Worm (Caenorhabditis elegans) whole organism, early embryonic: ENCODE data around the gene ZK180.6.

Experiments
- B0310.2 ChIP-seq: sonication (generic microtip); optimal IDR thresholded peaks from 2 replicates; lab custom pipeline; 2016; ENCODE audit warnings: mild to moderate bottlenecking, missing genetic modification characterization, missing compliant biosample characterization
- F13C5.2 ChIP-seq: sonication (generic microtip); optimal IDR thresholded peaks from 2 replicates; lab custom pipeline; 2017; ENCODE audit warnings: mild to moderate bottlenecking, missing genetic modification characterization, inconsistent platforms, missing compliant biosample characterization
- aly-1 ChIP-seq: sonication (generic microtip); optimal IDR thresholded peaks from 2 replicates; lab custom pipeline; 2016; ENCODE audit warnings: missing genetic modification characterization, missing compliant biosample characterization
- ama-1 ChIP-seq: fragments of 150-350 bp; optimal IDR thresholded peaks from 2 replicates; lab custom pipeline; 2014
- ceh-13 ChIP-seq: fragments of 200-800 bp; sonication (Bioruptor generic); optimal IDR thresholded peaks from 2 replicates; lab custom pipeline; 2018; ENCODE audit warnings: mild to moderate bottlenecking, missing genetic modification characterization, missing compliant biosample characterization
- ceh-36 ChIP-seq: sonication (generic microtip); optimal IDR thresholded peaks from 2 replicates; lab custom pipeline; 2016; ENCODE audit warnings: missing genetic modification characterization, inconsistent platforms, missing compliant biosample characterization
- ets-7 ChIP-seq: sonication (generic microtip); optimal IDR thresholded peaks from 2 replicates; lab custom pipeline; 2016; ENCODE audit warnings: missing genotype, missing genetic modification characterization, missing compliant biosample characterization
- flt-1 ChIP-seq: fragments of 200-800 bp; sonication (Bioruptor generic); IDR thresholded peaks from 2 replicates; pipeline ENCODE4 v1.3.6; 2022; ENCODE audit warnings: missing genetic modification characterization, missing compliant biosample characterization
- hmbx-1 ChIP-seq: sonication (generic microtip); optimal IDR thresholded peaks from 2 replicates; lab custom pipeline; 2016; ENCODE audit warnings: mild to moderate bottlenecking, missing genetic modification characterization, missing compliant biosample characterization
- hmg-4 ChIP-seq: fragments of 200-800 bp; sonication (Bioruptor generic); optimal IDR thresholded peaks from 2 replicates; lab custom pipeline; 2018; ENCODE audit warnings: mild to moderate bottlenecking, missing genetic modification characterization, missing compliant biosample characterization
- hnd-1 ChIP-seq: sonication (generic microtip); optimal IDR thresholded peaks from 2 replicates; lab custom pipeline; 2016; ENCODE audit warnings: missing genetic modification characterization, missing compliant biosample characterization
- pes-1 ChIP-seq: fragments of 200-800 bp; sonication (Bioruptor generic); IDR thresholded peaks from 2 replicates; pipeline ENCODE4 v1.3.6; 2022; ENCODE audit warnings: missing genetic modification reagents, missing genetic modification characterization, missing compliant biosample characterization
- scrt-1 ChIP-seq: fragments of 200-800 bp; sonication (Bioruptor generic); IDR thresholded peaks from 2 replicates; pipeline ENCODE4 v1.3.6; 2022; ENCODE audit warnings: missing genetic modification characterization, missing compliant biosample characterization
- sea-1 ChIP-seq: fragments of 200-800 bp; sonication (Bioruptor generic); conservative IDR thresholded peaks from 2 replicates; pipeline ENCODE4 v1.3.6; 2022; ENCODE audit warnings: missing genetic modification characterization, missing compliant biosample characterization
- tbx-11 ChIP-seq: fragments of 200-800 bp; sonication (Bioruptor generic); IDR thresholded peaks from 2 replicates; pipeline ENCODE4 v1.3.6; 2022; ENCODE audit warnings: missing genetic modification characterization, missing compliant biosample characterization
- tbx-37 ChIP-seq: fragments of 200-800 bp; sonication (Bioruptor generic); conservative IDR thresholded peaks from 2 replicates; pipeline ENCODE4 v1.3.6; 2022; ENCODE audit warnings: missing genetic modification reagents, missing genetic modification characterization, missing compliant biosample characterization
- tra-4 ChIP-seq: sonication (generic microtip); optimal IDR thresholded peaks from 2 replicates; lab custom pipeline; 2017; ENCODE audit warnings: missing genetic modification characterization, missing compliant biosample characterization

The ZK180.6 gene

ce11 chrIV:4526028-4526427 is 1.2 kb upstream of the ZK180.6 start:
- TF ChIP-seq sea-1 (GFP tag; lab: Robert Waterston, UW): no peak
- TF ChIP-seq pes-1 (GFP tag; lab: Robert Waterston, UW): no peak
- TF ChIP-seq tbx-11 (GFP tag; lab: Robert Waterston, UW): no peak
- no peak for TF ChIP-seq scrt-1 (GFP tag; lab: Robert Waterston, UW)
- no peak for TF ChIP-seq hmg-4 (GFP tag; lab: Kevin White, UChicago)
- no peak for TF ChIP-seq flt-1
- no peak for TF ChIP-seq ama-1 (lab: Kevin White, UChicago)

DNA sequence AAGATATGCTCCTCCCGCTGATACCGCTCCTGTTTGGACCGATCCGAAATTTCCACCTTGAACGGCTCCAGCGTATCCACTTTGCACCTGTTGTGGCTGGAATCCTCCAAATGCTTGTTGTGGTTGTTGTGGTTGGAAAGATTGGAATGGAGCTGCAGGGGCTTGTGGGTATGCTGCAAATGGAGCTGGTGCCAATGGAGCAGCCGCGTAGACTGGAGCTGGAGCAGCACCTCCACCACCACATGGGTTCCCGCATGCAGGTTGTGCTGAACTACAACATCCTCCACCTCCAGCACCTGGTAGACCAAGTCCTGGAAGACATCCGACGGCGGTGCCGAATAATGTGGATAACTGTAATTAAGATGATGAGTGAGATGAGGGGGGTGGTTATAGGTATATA is 1.4 kb downstream of the ZK180.6 start:
- no peak for TF ChIP-seq flt-1
- no peak for TF ChIP-seq F13C5.2 (tag; lab: Kevin White, UChicago)
- TF ChIP-seq hmg-4 (GFP tag; lab: Kevin White, UChicago): no peak
- no peak for TF ChIP-seq tra-4 (tag; lab: Kevin White, UChicago)
- no peak for TF ChIP-seq hmbx-1 (tag; lab: Kevin White, UChicago)
- TF ChIP-seq hnd-1 (tag; lab: Kevin White, UChicago): no peak
- TF ChIP-seq ceh-13 (GFP tag; lab: Kevin White, UChicago): no peak
- TF ChIP-seq tbx-37 (GFP tag; lab: Robert Waterston, UW): no peak
- no peak for TF ChIP-seq B0310.2 (tag; lab: Kevin White, UChicago)
- no peak for TF ChIP-seq ets-7 (tag; lab: Kevin White, UChicago)
- no peak for TF ChIP-seq scrt-1 (GFP tag; lab: Robert Waterston, UW)
- no peak for TF ChIP-seq tbx-11 (GFP tag; lab: Robert Waterston, UW)
- TF ChIP-seq aly-1 (tag; lab: Kevin White, UChicago): no peak
- no peak for TF ChIP-seq ceh-36 (tag; lab: Kevin White, UChicago)
- TF ChIP-seq ama-1 (lab: Kevin White, UChicago): no peak
- TF ChIP-seq pes-1 (GFP tag; lab: Robert Waterston, UW): no peak
- no peak for TF ChIP-seq sea-1 (GFP tag; lab: Robert Waterston, UW)

DNA sequence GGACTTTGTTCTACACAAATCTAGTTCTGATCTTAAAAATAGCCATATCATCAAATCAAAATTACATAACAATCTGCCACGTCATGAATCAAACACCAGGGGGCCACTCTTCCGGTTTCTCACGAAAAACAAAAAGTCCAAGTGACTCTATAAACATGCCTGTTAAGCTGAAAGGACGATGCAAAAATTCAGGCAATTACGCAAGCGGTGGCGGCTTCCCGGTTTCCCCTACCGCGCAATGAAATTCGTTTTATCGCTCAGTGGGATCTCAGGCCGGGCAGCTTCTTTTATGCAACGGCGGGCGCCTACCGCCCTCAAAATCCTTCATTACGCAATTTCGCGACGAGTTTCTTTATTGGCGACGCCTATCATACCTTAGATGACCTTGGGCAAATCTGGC is 5.1 kb downstream of the ZK180.6 start:
- TF ChIP-seq tra-4 (tag; lab: Kevin White, UChicago) (no peak), ama-1 (lab: Kevin White, UChicago) (no peak)

ce11 chrIV:4518111-4518510 is 6.7 kb downstream of the ZK180.6 start:
- no peak for TF ChIP-seq ceh-13 (GFP tag; lab: Kevin White, UChicago)
- no peak for TF ChIP-seq ceh-36 (tag; lab: Kevin White, UChicago)
- TF ChIP-seq B0310.2 (tag; lab: Kevin White, UChicago): no peak
- TF ChIP-seq aly-1 (tag; lab: Kevin White, UChicago): no peak
- peak; percentile 10 for TF ChIP-seq hmg-4 (GFP tag; lab: Kevin White, UChicago)
- no peak for TF ChIP-seq ets-7 (tag; lab: Kevin White, UChicago)
- no peak for TF ChIP-seq F13C5.2 (tag; lab: Kevin White, UChicago)
- no peak for TF ChIP-seq tbx-11 (GFP tag; lab: Robert Waterston, UW)
- TF ChIP-seq flt-1: no peak

DNA sequence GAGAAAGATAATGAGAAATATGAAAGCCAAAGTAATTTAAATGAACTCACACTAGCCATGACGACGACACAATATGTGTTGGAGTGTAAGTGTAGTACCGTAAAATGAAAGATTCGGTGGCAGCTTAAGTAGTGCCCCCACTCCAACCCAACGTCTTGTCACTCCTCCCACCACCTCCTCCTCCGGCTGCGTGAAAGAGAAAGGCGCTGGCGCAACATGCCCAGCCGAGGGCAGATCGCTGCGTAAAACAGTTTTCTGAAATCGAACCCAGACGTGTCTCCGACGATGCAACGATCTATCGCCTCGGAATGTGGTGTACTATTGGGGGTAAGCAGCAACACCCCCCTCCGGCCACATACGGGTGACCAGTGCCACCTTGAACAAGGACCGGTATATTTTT is 7.8 kb downstream of the ZK180.6 start, which contains the start of gene ZK180.5:
Gene ZK180.5 (minus strand): TSS at position 101 of the 400 bp plus-strand sequence.
- TF ChIP-seq ceh-13 (GFP tag; lab: Kevin White, UChicago) (no peak), hmg-4 (GFP tag; lab: Kevin White, UChicago) (no peak), ets-7 (tag; lab: Kevin White, UChicago) (no peak), hmbx-1 (tag; lab: Kevin White, UChicago) (no peak), flt-1 (no peak), tbx-11 (GFP tag; lab: Robert Waterston, UW) (no peak), B0310.2 (tag; lab: Kevin White, UChicago) (no peak), ama-1 (lab: Kevin White, UChicago) (no peak)

- TF ChIP-seq aly-1 (tag; lab: Kevin White, UChicago) (no peak), tbx-37 (GFP tag; lab: Robert Waterston, UW) (no peak), hmg-4 (GFP tag; lab: Kevin White, UChicago) (no peak), ceh-36 (tag; lab: Kevin White, UChicago) (no peak), F13C5.2 (tag; lab: Kevin White, UChicago) (no peak), ets-7 (tag; lab: Kevin White, UChicago) (no peak), flt-1 (no peak), hmbx-1 (tag; lab: Kevin White, UChicago) (no peak), pes-1 (GFP tag; lab: Robert Waterston, UW) (no peak), tra-4 (tag; lab: Kevin White, UChicago) (no peak), ama-1 (lab: Kevin White, UChicago) (no peak), scrt-1 (GFP tag; lab: Robert Waterston, UW) (no peak), sea-1 (GFP tag; lab: Robert Waterston, UW) (no peak), B0310.2 (tag; lab: Kevin White, UChicago) (no peak), hnd-1 (tag; lab: Kevin White, UChicago) (no peak), ceh-13 (GFP tag; lab: Kevin White, UChicago) (no peak)
Measured at ce11 chrIV:4516478-4516877, 8.4 kb downstream of the ZK180.6 start.

ce11 chrIV:4513269-4513819 is 11.5 kb downstream of the ZK180.6 start, which contains the start of gene sar-1:
sar-1 (minus strand) TSS chrIV:4513319.
- peak; percentile 35; the same call in 1 of the 2 replicates for TF ChIP-seq flt-1
- no peak for TF ChIP-seq scrt-1 (GFP tag; lab: Robert Waterston, UW)
- TF ChIP-seq ama-1 (lab: Kevin White, UChicago): no peak
- no peak for TF ChIP-seq hmbx-1 (tag; lab: Kevin White, UChicago)
- peak; percentile 46 for TF ChIP-seq hmg-4 (GFP tag; lab: Kevin White, UChicago)
- 0 out of 2 replicates have a peak, but pooled peaks have one; percentile 15 for TF ChIP-seq tbx-37 (GFP tag; lab: Robert Waterston, UW)
- peak; percentile 6 for TF ChIP-seq F13C5.2 (tag; lab: Kevin White, UChicago)
- TF ChIP-seq tra-4 (tag; lab: Kevin White, UChicago): no peak
